Fruit fly (Drosophila melanogaster) whole organism, wandering third instar larva: ENCODE data around the gene Gr98b.

ENCODE experiments used
- Abd-B ChIP-seq: fragments of >200 bp; optimal IDR thresholded peaks from 2 replicates; lab custom pipeline; 2017; ENCODE audit warnings: missing biosample characterization, missing genetic modification characterization
- CrebA ChIP-seq: fragments of 200-800 bp; sonication (Bioruptor generic); optimal IDR thresholded peaks from 2 replicates; lab custom pipeline; 2016; ENCODE audit warnings: missing biosample characterization, mild to moderate bottlenecking, missing genetic modification characterization, borderline replicate concordance
- Dfd ChIP-seq: fragments of >200 bp; optimal IDR thresholded peaks from 2 replicates; lab custom pipeline; 2017; ENCODE audit warnings: missing biosample characterization, missing genetic modification characterization
- OdsH ChIP-seq: fragments of 200-800 bp; sonication (Bioruptor generic); optimal IDR thresholded peaks from 2 replicates; lab custom pipeline; 2016; ENCODE audit warnings: missing biosample characterization, mild to moderate bottlenecking, missing genetic modification characterization
- Vsx2 ChIP-seq: fragments of 200-300, 225-300 bp; sonication (Bioruptor generic); optimal IDR thresholded peaks from 2 replicates; lab custom pipeline; 2018; ENCODE audit warnings: missing biosample characterization, missing genetic modification characterization; ENCODE audit not compliant: partially characterized antibody
- br ChIP-seq: fragments of 200-800 bp; sonication (Bioruptor generic); optimal IDR thresholded peaks from 2 replicates; lab custom pipeline; 2016; ENCODE audit warnings: missing biosample characterization, missing genetic modification characterization
- brk ChIP-seq: fragments of 200-800 bp; sonication (Bioruptor generic); optimal IDR thresholded peaks from 2 replicates; lab custom pipeline; 2016; ENCODE audit warnings: missing biosample characterization, mild to moderate bottlenecking, missing genetic modification characterization
- jim ChIP-seq: fragments of 175-275, 200-325 bp; sonication (Bioruptor generic); optimal IDR thresholded peaks from 2 replicates; lab custom pipeline; 2016; ENCODE audit warnings: missing biosample characterization, mild to moderate bottlenecking, missing genetic modification characterization
- sage ChIP-seq: fragments of 200-800 bp; sonication (Bioruptor generic); optimal IDR thresholded peaks from 2 replicates; lab custom pipeline; 2016; ENCODE audit warnings: missing biosample characterization, mild to moderate bottlenecking, missing genetic modification characterization
- sv ChIP-seq: fragments of 200-800 bp; sonication (Bioruptor generic); optimal IDR thresholded peaks from 3 replicates; lab custom pipeline; 2016; ENCODE audit warnings: missing biosample characterization, missing genetic modification characterization

- TF ChIP-seq OdsH (GFP tag; lab: Kevin White, UChicago) (no peak), Vsx2 (no peak), sv (no peak), br (GFP tag; lab: Kevin White, UChicago) (no peak), Dfd (no peak), sage (GFP tag; lab: Kevin White, UChicago) (no peak), brk (GFP tag; lab: Kevin White, UChicago) (no peak), jim (no peak), Abd-B (no peak), CrebA (GFP tag; lab: Kevin White, UChicago) (no peak)
These were observed 37.1 kb downstream of the Gr98b start for dm6 chr3R:27579422-27579821.
